Worm (Caenorhabditis elegans): ENCODE measurements around the gene B0524.5.

DNA sequence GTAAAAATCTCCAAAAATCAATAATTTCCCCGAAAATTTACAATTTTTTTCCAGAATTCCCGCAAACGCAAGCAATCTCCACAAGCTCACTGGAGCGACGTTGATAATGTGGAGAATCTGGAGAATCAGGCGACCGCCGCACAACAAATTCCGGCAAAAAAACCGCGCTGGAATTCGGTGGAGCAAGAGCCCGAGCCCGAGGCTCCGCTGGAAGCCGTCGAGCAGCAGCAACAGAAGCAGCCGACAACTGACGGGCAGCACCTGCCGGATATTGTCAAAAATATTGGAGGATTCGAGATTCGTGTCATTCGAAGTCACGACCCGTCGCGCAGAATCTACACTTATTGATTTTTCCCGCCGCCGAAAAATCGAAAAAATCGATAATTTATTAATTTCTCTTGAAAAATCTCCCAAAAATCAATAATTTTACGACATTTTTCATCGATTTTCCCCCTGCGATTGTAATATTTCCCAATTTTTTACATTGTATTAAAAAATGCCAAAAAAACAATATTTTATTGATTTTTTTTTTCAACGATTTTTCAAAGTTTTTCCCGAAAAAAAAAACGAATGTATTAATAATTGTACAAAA, 41.5 kb downstream of the B0524.5 start:
- TF ChIP-seq dve-1 (tag; optimal IDR thresholded peaks at IDR 0.05), result no peak
- no peak for TF ChIP-seq pax-1 (tag; optimal IDR thresholded peaks at IDR 0.05)
- no peak for TF ChIP-seq nhr-11 (tag; optimal IDR thresholded peaks at IDR 0.05)
- no peak for TF ChIP-seq pros-1 (tag; optimal IDR thresholded peaks at IDR 0.05)
- no peak for TF ChIP-seq fkh-10 (GFP tag; optimal IDR thresholded peaks at IDR 0.05)
- TF ChIP-seq hlh-30 (tag; optimal IDR thresholded peaks at IDR 0.05; ENCODE audit: insufficient read depth), result no peak
- no peak for TF ChIP-seq unc-55 (GFP tag; optimal IDR thresholded peaks at IDR 0.05)
- TF ChIP-seq C38D4.7 (GFP tag; optimal IDR thresholded peaks at IDR 0.05), result no peak
- no peak for TF ChIP-seq nfya-1 (tag; optimal IDR thresholded peaks at IDR 0.05)

Measured in whole organism, late embryonic.